Worm (Caenorhabditis elegans) whole organism, L1 larva: ENCODE results near the gene srd-32.

Experiments used
- Y116A8C.19 ChIP-seq: sonication (generic microtip); optimal IDR thresholded peaks from 2 replicates; lab custom pipeline; 2016; ENCODE audit warnings: missing compliant biosample characterization, missing genetic modification characterization, borderline replicate concordance
- aha-1 ChIP-seq: fragments of 150-350 bp; optimal IDR thresholded peaks from 2 replicates; lab custom pipeline; 2014; ENCODE audit warnings: missing biosample characterization, missing genetic modification characterization
- ceh-82 ChIP-seq, 3 experiments: fragments of 150-350 bp in 1 of 3; sonication (generic microtip) in 2 of 3; optimal IDR thresholded peaks; 2 replicates each; lab custom pipeline; 2014 to 2017; ENCODE audit warnings: missing biosample characterization in 3 of 3, missing genetic modification characterization in 3 of 3
- dpl-1 ChIP-seq, 3 experiments: fragments of 150-350 bp in 2 of 3; sonication (generic microtip) in 1 of 3; optimal IDR thresholded peaks; 2 replicates each; lab custom pipeline; 2014 to 2017; ENCODE audit warnings: missing biosample characterization in 3 of 3, missing genetic modification characterization in 3 of 3, missing genetic modification reagents in 3 of 3
- egl-27 ChIP-seq, 2 experiments: fragments of 150-350 bp in 1 of 2; sonication (generic microtip); optimal IDR thresholded peaks; 3 replicates each; lab custom pipeline; 2017 to 2018; ENCODE audit warnings: missing biosample characterization in 2 of 2, missing genetic modification characterization in 2 of 2, missing genetic modification reagents in 2 of 2
- fkh-10 ChIP-seq: sonication (generic microtip); optimal IDR thresholded peaks from 2 replicates; lab custom pipeline; 2017; ENCODE audit warnings: missing biosample characterization, missing genetic modification reagents, missing genetic modification characterization
- lin-39 ChIP-seq: fragments of 150-350 bp; optimal IDR thresholded peaks from 2 replicates; lab custom pipeline; 2014; ENCODE audit warnings: missing biosample characterization, missing genetic modification reagents, missing genetic modification characterization
- mab-9 ChIP-seq: fragments of 200-800 bp; sonication (Bioruptor generic); IDR thresholded peaks from 2 replicates; pipeline ENCODE4 v1.3.6; 2022; ENCODE audit warnings: missing genetic modification reagents, missing genetic modification characterization, missing compliant biosample characterization
- nhr-237 ChIP-seq: fragments of 150-350 bp; optimal IDR thresholded peaks from 2 replicates; lab custom pipeline; 2014; ENCODE audit warnings: missing biosample characterization, missing genetic modification characterization
- nhr-76 ChIP-seq: sonication (generic microtip); optimal IDR thresholded peaks from 2 replicates; lab custom pipeline; 2017; ENCODE audit warnings: missing biosample characterization, missing genetic modification characterization
- pag-3 ChIP-seq: sonication (generic microtip); optimal IDR thresholded peaks from 2 replicates; lab custom pipeline; 2017; ENCODE audit warnings: missing genetic modification characterization, mild to moderate bottlenecking, missing compliant biosample characterization, antibody characterized with exemption, borderline replicate concordance; ENCODE audit not compliant: insufficient read depth
- tbx-2 ChIP-seq: sonication (generic microtip); optimal IDR thresholded peaks from 2 replicates; lab custom pipeline; 2016; ENCODE audit warnings: missing genetic modification characterization, missing compliant biosample characterization
- unc-130 ChIP-seq: fragments of 150-350 bp; optimal IDR thresholded peaks from 2 replicates; lab custom pipeline; 2017; ENCODE audit warnings: missing biosample characterization, missing genetic modification characterization, inconsistent platforms
- zag-1 ChIP-seq: fragments of 150-350 bp; optimal IDR thresholded peaks from 2 replicates; lab custom pipeline; 2014; ENCODE audit warnings: missing biosample characterization, missing genetic modification characterization

- no peak for TF ChIP-seq aha-1 (tag; lab: Kevin White, UChicago)
- TF ChIP-seq dpl-1 (GFP tag; optimal IDR thresholded peaks at IDR 0.05; lab: Kevin White, UChicago) = no peak
- no peak for TF ChIP-seq tbx-2 (tag; lab: Kevin White, UChicago)
- no peak for TF ChIP-seq zag-1 (tag; lab: Kevin White, UChicago)
- no peak for TF ChIP-seq egl-27 (tag; optimal IDR thresholded peaks at IDR 0.05; lab: Kevin White, UChicago)
- TF ChIP-seq ceh-82 (tag; optimal IDR thresholded peaks at IDR 0.05; lab: Kevin White, UChicago) = no peak
- no peak for TF ChIP-seq lin-39
- no peak for TF ChIP-seq mab-9
- no peak for TF ChIP-seq fkh-10 (GFP tag; lab: Kevin White, UChicago)
- no peak for TF ChIP-seq nhr-237 (tag; lab: Kevin White, UChicago)
- no peak for TF ChIP-seq nhr-76 (tag; lab: Kevin White, UChicago)
- no peak for TF ChIP-seq unc-130
- TF ChIP-seq pag-3 (tag; lab: Kevin White, UChicago) = no peak
- no peak for TF ChIP-seq Y116A8C.19 (tag; lab: Kevin White, UChicago)
Observed at ce11 chrV:4912313-4912712, 46.8 kb downstream of the srd-32 start, which contains the start of gene H23N18.5.
